Fruit fly (Drosophila melanogaster): ENCODE data around the gene CG18749.
A peak's percentile ranks its signal among the peaks of the same experiment; 100 is the strongest.

The CG18749 gene

DNA sequence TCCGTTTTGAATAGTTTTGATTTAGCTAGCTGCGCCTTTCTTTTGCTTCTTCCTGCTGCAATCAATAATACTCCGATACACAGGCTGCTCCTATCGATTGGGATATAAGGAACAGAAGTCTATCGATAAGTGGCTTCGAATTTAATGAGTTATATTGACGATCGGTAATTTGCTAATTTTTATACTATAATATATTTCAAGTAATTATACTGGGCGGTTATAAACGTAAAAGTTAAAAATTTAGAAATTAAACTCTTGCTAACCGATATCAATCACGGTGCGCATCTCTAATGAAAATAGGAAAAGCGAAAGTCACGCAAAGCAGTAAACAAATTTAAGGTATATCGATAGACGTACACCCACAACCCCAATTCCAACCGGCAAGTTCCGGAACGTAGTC, at the start of gene CG18749, which contains the start of the genes CG9636 and CG33722:
TSS of gene CG18749 (plus strand) at position 336 of the 400 bp plus-strand sequence.
TSS of gene CG9636 (minus strand) at position 73 of the 400 bp plus-strand sequence.
TSS of gene CG33722 (plus strand) at position 336 of the 400 bp plus-strand sequence.
- TF ChIP-seq tai (GFP tag; optimal IDR thresholded peaks at IDR 0.05) (no peak), h (GFP tag; optimal IDR thresholded peaks at IDR 0.05) (peak; percentile 89), psq (GFP tag; optimal IDR thresholded peaks at IDR 0.05) (peak; percentile 81), ey (GFP tag; optimal IDR thresholded peaks at IDR 0.05) (peak; percentile 67), CrebA (GFP tag; optimal IDR thresholded peaks at IDR 0.05; ENCODE audit: borderline replicate concordance) (no peak), dsf (GFP tag; optimal IDR thresholded peaks at IDR 0.05; ENCODE audit: borderline replicate concordance) (peak; percentile 71), usp (GFP tag; optimal IDR thresholded peaks at IDR 0.05) (no peak), brk (GFP tag; optimal IDR thresholded peaks at IDR 0.05) (peak; percentile 93), Sp1 (GFP tag; optimal IDR thresholded peaks at IDR 0.05) (peak; percentile 67), sv (GFP tag; optimal IDR thresholded peaks at IDR 0.05) (peak; percentile 62), Rel (GFP tag; optimal IDR thresholded peaks at IDR 0.05) (peak; percentile 62), Rel (tag; optimal IDR thresholded peaks at IDR 0.05) (peak; percentile 87), Hnf4 (GFP tag; optimal IDR thresholded peaks at IDR 0.05) (peak; percentile 89), Abd-B (GFP tag; optimal IDR thresholded peaks at IDR 0.05) (no peak), N (GFP tag; optimal IDR thresholded peaks at IDR 0.05) (no peak), Jra (GFP tag; optimal IDR thresholded peaks at IDR 0.05) (peak; percentile 81), Myc (optimal IDR thresholded peaks at IDR 0.05) (peak; percentile 36), Vsx2 (GFP tag; optimal IDR thresholded peaks at IDR 0.05; ENCODE audit: partially characterized antibody) (no peak), Hr78 (GFP tag; optimal IDR thresholded peaks at IDR 0.05) (no peak), CG9705 (GFP tag; optimal IDR thresholded peaks at IDR 0.05) (peak; percentile 50), fru (GFP tag; optimal IDR thresholded peaks at IDR 0.05) (peak; percentile 70), woc (GFP tag; optimal IDR thresholded peaks at IDR 0.05) (peak; percentile 70), Hr83 (GFP tag; optimal IDR thresholded peaks at IDR 0.05; ENCODE audit: poor library complexity, severe bottlenecking) (no peak), CG32264 (GFP tag; optimal IDR thresholded peaks at IDR 0.05) (peak; percentile 40), foxo (GFP tag; optimal IDR thresholded peaks at IDR 0.05) (peak; percentile 23 to 80), br (GFP tag; optimal IDR thresholded peaks at IDR 0.05) (peak; percentile 73), GATAd (GFP tag; optimal IDR thresholded peaks at IDR 0.05) (no peak), rgr (GFP tag; optimal IDR thresholded peaks at IDR 0.05) (peak; percentile 83), Mio (GFP tag; optimal IDR thresholded peaks at IDR 0.05) (no peak), sage (GFP tag; optimal IDR thresholded peaks at IDR 0.05) (peak; percentile 83), dmrt93B (GFP tag; optimal IDR thresholded peaks at IDR 0.05) (no peak), HLH106 (tag; optimal IDR thresholded peaks at IDR 0.05) (peak; percentile 72), OdsH (GFP tag; optimal IDR thresholded peaks at IDR 0.05) (peak; percentile 81)

DNA sequence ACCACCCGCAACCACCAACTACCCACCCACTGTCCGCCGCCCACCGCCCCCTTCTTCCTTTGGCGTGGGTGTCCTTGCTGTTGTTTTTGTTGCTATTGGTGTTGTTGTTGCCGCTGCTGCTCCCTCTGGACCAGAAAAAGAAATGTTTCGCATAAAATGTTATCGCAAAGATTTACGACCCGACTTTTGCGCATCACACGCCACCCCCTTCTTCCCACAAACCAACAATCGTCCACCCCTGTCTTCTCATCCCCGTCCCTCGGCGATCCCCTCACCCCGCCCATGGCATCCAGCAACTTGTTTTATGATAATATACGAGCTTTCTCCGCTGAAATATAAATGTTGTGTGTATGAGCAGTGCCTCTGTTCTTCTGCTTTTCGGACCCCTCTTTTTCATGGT, 48.8 kb upstream of the CG18749 start:
- no peak for TF ChIP-seq Hr83 (GFP tag; optimal IDR thresholded peaks at IDR 0.05; ENCODE audit: poor library complexity, severe bottlenecking)
- TF ChIP-seq jim (GFP tag; optimal IDR thresholded peaks at IDR 0.05) = no peak
- TF ChIP-seq h (GFP tag; optimal IDR thresholded peaks at IDR 0.05) = no peak
- no peak for TF ChIP-seq Hnf4 (GFP tag; optimal IDR thresholded peaks at IDR 0.05)
- TF ChIP-seq dl (GFP tag; optimal IDR thresholded peaks at IDR 0.05; ENCODE audit: insufficient read depth in 1 of 2, partially characterized antibody in 2 of 2) = no peak
- TF ChIP-seq ey (GFP tag; optimal IDR thresholded peaks at IDR 0.05) = no peak
- TF ChIP-seq Dfd (GFP tag; optimal IDR thresholded peaks at IDR 0.05) = no peak
- no peak for TF ChIP-seq sage (GFP tag; optimal IDR thresholded peaks at IDR 0.05)
- TF ChIP-seq CrebA (GFP tag; optimal IDR thresholded peaks at IDR 0.05; ENCODE audit: borderline replicate concordance) = no peak

DNA sequence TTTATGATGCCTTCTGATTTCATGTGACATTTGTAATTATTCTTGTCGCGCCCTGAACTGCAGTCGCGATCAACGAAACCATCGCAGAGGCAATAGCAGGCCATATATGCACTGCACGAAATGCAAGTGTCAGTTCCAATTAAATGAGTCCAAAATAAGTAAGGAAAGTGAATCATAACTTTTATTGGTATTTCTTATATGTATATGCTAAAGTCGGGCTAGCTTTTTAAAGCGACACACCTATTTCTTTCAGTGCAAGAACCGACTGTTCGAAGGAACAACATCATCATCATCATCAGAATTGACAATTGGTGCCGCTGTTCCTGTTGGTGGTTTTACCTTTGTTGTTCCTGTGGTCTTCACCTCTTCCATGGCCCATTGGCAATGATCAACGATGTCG, 46.7 kb upstream of the CG18749 start:
- TF ChIP-seq Abd-B (GFP tag; optimal IDR thresholded peaks at IDR 0.05) (no peak), lola (GFP tag; optimal IDR thresholded peaks at IDR 0.05) (no peak), CrebA (GFP tag; optimal IDR thresholded peaks at IDR 0.05; ENCODE audit: borderline replicate concordance) (no peak), Jra (GFP tag; optimal IDR thresholded peaks at IDR 0.05) (no peak), Mio (GFP tag; optimal IDR thresholded peaks at IDR 0.05) (no peak), CG32264 (GFP tag; optimal IDR thresholded peaks at IDR 0.05) (no peak), sv (GFP tag; optimal IDR thresholded peaks at IDR 0.05) (no peak), Rel (GFP tag; optimal IDR thresholded peaks at IDR 0.05) (no peak), Rel (tag; optimal IDR thresholded peaks at IDR 0.05) (no peak), Hnf4 (GFP tag; optimal IDR thresholded peaks at IDR 0.05) (peak; percentile 48), Dfd (GFP tag; optimal IDR thresholded peaks at IDR 0.05) (no peak), OdsH (GFP tag; optimal IDR thresholded peaks at IDR 0.05) (peak; percentile 33), sage (GFP tag; optimal IDR thresholded peaks at IDR 0.05) (no peak), Hr83 (GFP tag; optimal IDR thresholded peaks at IDR 0.05; ENCODE audit: poor library complexity, severe bottlenecking) (no peak), foxo (GFP tag; optimal IDR thresholded peaks at IDR 0.05) (peak in 1 of 2 experiments; percentile 56), pan (optimal IDR thresholded peaks at IDR 0.05) (no peak), dsf (GFP tag; optimal IDR thresholded peaks at IDR 0.05; ENCODE audit: borderline replicate concordance) (no peak), Myc (optimal IDR thresholded peaks at IDR 0.05) (no peak), brk (GFP tag; optimal IDR thresholded peaks at IDR 0.05) (no peak), ey (GFP tag; optimal IDR thresholded peaks at IDR 0.05) (peak; percentile 48), tai (GFP tag; optimal IDR thresholded peaks at IDR 0.05) (no peak), HLH106 (tag; optimal IDR thresholded peaks at IDR 0.05) (peak; percentile 53), Vsx2 (GFP tag; optimal IDR thresholded peaks at IDR 0.05; ENCODE audit: partially characterized antibody) (no peak), fru (GFP tag; optimal IDR thresholded peaks at IDR 0.05) (peak; percentile 49), br (GFP tag; optimal IDR thresholded peaks at IDR 0.05) (peak; percentile 45), jim (GFP tag; optimal IDR thresholded peaks at IDR 0.05) (no peak), Dif (GFP tag; optimal IDR thresholded peaks at IDR 0.05; ENCODE audit: partially characterized antibody) (no peak), dmrt93B (GFP tag; optimal IDR thresholded peaks at IDR 0.05) (no peak), Sp1 (GFP tag; optimal IDR thresholded peaks at IDR 0.05) (peak; percentile 18), h (GFP tag; optimal IDR thresholded peaks at IDR 0.05) (peak; percentile 50), GATAd (GFP tag; optimal IDR thresholded peaks at IDR 0.05) (no peak), psq (GFP tag; optimal IDR thresholded peaks at IDR 0.05) (no peak), rgr (GFP tag; optimal IDR thresholded peaks at IDR 0.05) (peak; percentile 41), woc (GFP tag; optimal IDR thresholded peaks at IDR 0.05) (peak; percentile 0)

All from whole organism, wandering third instar larva.